Fruit fly (Drosophila melanogaster): ENCODE results near the gene Cyp4g15.

Cyp4g15 gene

DNA sequence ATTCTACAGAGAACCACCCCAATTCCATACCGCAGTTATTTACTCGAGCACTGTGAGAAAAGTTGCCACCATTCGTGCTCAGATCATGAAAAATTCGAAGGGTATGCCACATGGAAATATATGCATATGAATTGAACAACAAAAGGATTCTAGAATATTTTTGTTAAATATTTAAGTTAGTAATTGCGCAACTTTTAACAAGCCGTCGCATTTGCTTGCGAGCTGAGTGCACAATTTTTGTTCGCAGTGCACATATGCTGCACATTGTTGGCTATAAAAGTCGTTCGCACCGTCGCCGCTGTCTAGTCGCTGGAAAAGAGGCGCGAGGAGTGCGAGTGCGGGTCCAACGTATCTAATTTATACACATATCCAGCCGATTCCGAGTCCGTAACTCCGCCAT lies at the start of gene Cyp4g15:
TSS of gene Cyp4g15 (plus strand) at position 301 of the 400 bp plus-strand sequence.
- no peak for TF ChIP-seq noc (tag; optimal IDR thresholded peaks at IDR 0.05)

DNA sequence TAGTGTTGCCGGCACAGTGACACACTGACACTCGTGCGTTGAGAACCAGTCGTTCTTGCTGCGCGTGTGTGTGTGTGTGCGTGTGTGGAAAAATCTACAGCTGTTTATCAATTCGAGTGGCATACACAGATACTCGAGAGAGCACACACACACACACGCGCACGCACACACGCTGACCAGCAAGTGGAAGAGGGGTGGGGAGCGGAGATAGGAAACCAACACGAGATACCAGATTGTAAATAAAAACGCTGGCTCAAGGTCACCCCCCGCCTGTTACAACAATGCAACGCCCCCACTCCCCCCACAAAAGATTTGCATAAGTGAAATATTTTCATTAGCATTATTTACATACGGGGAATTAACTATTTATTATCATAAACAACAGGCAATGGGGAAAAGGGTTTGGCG lies 49.6 kb upstream of the Cyp4g15 start:
- TF ChIP-seq noc (tag; optimal IDR thresholded peaks at IDR 0.05): no peak

DNA sequence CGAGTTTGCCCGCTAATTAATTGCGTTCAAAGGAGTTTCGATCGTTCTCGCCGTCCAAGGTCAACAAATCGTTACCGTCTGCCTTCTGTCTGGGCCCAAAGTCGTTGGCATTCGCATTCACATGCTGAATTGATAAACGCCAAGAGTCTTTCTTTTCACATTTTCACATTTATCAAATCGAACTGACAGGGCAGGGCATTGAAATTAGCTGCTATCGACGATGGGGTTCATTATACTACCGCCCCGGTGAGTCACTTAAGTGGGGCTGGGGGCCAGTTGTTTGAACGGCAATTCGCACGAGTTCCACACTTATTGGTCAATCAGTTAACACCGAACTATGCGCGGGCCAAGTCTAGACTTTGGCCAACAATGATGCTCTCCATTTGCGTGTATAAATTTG lies 45.9 kb upstream of the Cyp4g15 start:
- TF ChIP-seq noc (tag; optimal IDR thresholded peaks at IDR 0.05): peak; percentile 10

DNA sequence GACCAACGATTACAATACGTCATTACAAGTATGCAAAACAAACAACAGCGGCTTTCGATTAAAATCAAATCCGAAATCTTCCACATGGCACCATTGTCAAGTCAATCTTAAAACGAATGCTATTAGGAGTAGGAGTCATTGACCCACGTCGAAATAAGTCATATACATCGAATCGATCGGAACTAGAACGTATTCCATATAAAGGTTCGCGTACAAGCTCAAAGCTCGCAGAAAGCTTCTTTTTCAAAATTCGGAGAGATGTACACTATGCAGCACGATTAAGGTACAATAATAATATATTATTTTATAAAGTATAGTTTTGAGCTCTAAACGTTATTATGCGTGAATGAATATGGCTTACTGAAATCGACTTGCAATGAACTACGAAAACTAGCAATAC lies 42.9 kb upstream of the Cyp4g15 start:
- TF ChIP-seq noc (tag; optimal IDR thresholded peaks at IDR 0.05): no peak

- TF ChIP-seq noc (tag; optimal IDR thresholded peaks at IDR 0.05): no peak
Observed at dm6 chrX:11439270-11439669, 37.6 kb upstream of the Cyp4g15 start.

- TF ChIP-seq noc (tag; optimal IDR thresholded peaks at IDR 0.05): peak; percentile 68
Observed at dm6 chrX:11440944-11441343, 35.9 kb upstream of the Cyp4g15 start.

DNA sequence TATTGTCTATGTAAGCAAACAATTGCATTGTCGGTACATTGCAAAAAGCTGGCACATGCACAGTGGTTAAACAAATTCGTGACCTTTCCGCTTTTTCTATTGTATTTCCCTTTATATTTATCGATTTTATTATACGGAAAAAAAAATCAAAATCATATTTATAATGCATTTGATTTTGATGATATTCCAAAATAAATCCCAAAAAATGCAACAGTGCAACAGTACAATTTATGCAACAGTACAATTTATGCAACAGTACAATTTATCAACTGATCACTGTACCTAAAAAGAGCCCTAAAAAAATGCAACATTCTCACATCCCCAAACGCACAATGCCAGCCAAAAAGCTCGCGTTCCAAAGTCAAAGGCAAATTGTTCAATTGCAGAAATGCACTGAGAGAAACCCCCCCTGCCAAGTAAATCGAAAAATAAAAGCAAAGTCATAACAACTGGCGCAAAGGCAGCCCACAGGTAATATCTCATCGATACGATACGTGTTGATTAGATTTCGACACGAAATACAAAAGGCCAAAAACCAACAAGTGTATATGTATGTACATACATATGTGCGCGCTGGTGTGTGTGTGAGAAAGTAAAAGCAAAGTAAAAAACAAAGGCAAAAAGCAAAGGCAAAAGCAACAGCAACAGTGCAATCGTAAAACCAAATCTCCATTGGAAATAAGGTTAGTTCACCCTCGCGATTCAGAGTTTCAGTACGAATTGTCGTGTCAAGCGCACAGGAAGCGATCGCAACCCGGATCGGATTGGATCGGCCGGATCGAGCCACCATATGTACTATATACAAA lies 34.8 kb upstream of the Cyp4g15 start, which contains the start of gene Sk1:
TSS of gene Sk1 (plus strand) at position 711 of the 806 bp plus-strand sequence.
- no peak for TF ChIP-seq noc (tag; optimal IDR thresholded peaks at IDR 0.05)

- TF ChIP-seq noc (tag; optimal IDR thresholded peaks at IDR 0.05): peak; percentile 96
Observed at dm6 chrX:11446792-11447405, 30.0 kb upstream of the Cyp4g15 start.

DNA sequence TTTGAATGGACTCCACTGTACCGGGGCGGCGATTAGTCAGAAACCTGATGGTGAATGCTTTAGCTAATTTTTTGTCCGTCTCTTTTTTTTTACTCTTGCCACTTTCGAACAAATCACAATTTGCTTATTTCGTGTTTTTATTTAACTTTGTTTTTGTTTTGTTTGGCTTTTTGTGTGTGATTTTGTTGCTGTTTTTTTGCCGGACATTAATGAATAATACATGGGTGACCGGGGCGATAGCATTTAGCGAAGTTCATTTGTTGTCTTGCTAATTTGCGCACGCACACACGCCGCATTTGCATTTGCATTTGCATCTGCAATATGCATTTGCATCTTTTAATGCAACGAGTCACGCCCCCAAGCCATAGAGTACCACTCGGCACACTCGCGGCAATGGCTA lies 28.2 kb upstream of the Cyp4g15 start:
- no peak for TF ChIP-seq noc (tag; optimal IDR thresholded peaks at IDR 0.05)

DNA sequence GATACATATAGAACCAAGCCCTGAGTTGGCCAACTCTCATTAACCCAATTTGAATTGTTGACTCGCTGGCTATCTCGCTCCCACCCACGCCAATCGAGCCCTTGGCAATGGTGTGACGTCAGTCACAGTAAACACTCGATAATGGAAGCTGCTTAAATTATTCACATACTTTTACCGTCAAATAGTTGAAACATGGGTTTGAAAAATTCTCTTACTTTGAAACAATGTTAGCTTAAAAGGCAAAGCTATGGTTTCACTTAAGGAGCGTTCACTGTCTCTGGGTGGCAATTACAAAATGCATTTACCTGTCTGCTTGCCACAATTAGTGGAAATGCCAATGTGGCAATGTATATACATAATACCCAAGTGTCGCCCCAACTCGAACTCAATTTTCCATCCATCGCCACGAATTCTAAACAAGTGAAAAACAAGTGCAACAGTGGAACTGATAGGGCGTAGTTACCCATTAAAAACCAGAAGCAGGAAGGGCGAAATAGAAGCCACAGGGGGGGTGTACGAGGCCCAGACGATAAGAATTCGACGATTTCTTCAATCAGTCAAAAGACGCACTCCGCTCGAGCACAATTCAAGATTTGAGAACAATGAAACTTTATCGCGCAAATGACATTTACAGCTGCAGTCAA lies 27.3 kb upstream of the Cyp4g15 start:
- TF ChIP-seq noc (tag; optimal IDR thresholded peaks at IDR 0.05): peak; percentile 82

DNA sequence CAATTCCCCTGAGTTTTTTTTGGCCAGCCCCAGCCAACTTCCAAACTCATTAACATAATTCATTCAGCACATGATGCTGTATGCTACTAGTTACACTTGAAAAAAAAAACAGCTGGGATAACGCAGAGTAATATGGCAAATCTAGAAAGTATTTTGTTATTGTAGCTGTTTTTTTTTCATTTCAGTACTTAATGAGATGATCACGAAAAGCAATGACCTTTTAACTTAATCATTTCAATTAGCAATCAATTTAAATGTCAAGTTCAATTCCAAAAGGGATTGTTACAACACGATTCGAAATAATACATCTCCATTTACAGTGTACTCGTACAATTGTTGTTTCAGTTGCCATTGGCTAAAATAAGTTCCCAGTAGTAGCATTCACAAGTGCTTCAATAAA lies 26.5 kb upstream of the Cyp4g15 start:
- TF ChIP-seq noc (tag; optimal IDR thresholded peaks at IDR 0.05): no peak

- TF ChIP-seq noc (tag; optimal IDR thresholded peaks at IDR 0.05): peak; percentile 67
Observed at dm6 chrX:11451027-11451572, 25.8 kb upstream of the Cyp4g15 start.

dm6 chrX:11451630-11452029 lies 25.2 kb upstream of the Cyp4g15 start:
- TF ChIP-seq noc (tag; optimal IDR thresholded peaks at IDR 0.05): peak; percentile 25

DNA sequence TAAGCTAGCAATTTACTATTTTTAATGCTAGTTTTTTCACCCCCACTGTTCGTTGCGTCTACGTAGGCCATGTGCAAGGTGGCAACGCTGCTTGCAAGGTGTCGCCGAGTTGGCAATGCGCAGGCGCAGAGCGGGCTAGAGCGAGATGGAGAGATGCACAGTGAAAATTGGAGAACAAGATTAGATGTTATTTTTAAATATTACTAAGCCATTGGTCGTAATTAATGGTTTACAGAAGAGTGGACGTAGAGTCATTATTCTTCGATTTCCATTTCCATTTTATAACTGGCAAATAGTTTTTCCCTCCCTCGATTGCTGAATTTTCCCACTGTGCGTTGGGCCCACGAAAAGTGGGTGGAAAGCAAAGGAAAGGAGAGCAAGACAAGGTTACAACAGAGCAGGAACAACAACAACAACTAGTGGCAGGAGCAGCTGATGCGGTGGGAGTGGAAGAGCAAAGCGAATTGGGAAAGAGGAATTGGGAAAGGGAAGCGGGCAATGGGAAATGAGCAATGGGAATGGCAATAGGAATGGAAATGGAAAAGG lies 23.9 kb upstream of the Cyp4g15 start:
- TF ChIP-seq noc (tag; optimal IDR thresholded peaks at IDR 0.05): no peak

- no peak for TF ChIP-seq noc (tag; optimal IDR thresholded peaks at IDR 0.05)
Observed at dm6 chrX:11453638-11454037, 23.2 kb upstream of the Cyp4g15 start.

- TF ChIP-seq noc (tag; optimal IDR thresholded peaks at IDR 0.05): no peak
Observed at dm6 chrX:11454189-11454882, 22.5 kb upstream of the Cyp4g15 start, which contains the start of the genes Evi5 and HP5. Evi5 (minus strand) TSS chrX:11454386. HP5 (plus strand) TSS chrX:11454786.
